Worm (Caenorhabditis elegans) whole organism, L2 larva: Measurements from ENCODE around the gene F42G4.5.

Experiments
- C34F6.9 ChIP-seq: fragments of 150-350 bp; optimal IDR thresholded peaks from 2 replicates; lab custom pipeline; 2014; ENCODE audit warnings: missing biosample characterization, missing genetic modification characterization
- F13H6.1 ChIP-seq: sonication (generic microtip); optimal IDR thresholded peaks from 2 replicates; lab custom pipeline; 2016; ENCODE audit warnings: missing genetic modification characterization, missing compliant biosample characterization
- R02D3.7 ChIP-seq: fragments of 150-350 bp; optimal IDR thresholded peaks from 2 replicates; lab custom pipeline; 2014; ENCODE audit warnings: missing biosample characterization, missing genetic modification characterization
- Y55F3AM.14 ChIP-seq: fragments of 200-800 bp; sonication (Bioruptor generic); optimal IDR thresholded peaks from 2 replicates; lab custom pipeline; 2018; ENCODE audit warnings: mild to moderate bottlenecking, missing genetic modification characterization, missing compliant biosample characterization
- alr-1 ChIP-seq: fragments of 150-350 bp; optimal IDR thresholded peaks from 2 replicates; lab custom pipeline; 2014; ENCODE audit warnings: missing biosample characterization, missing genetic modification characterization
- aly-2 ChIP-seq: fragments of 150-350 bp; optimal IDR thresholded peaks from 2 replicates; lab custom pipeline; 2014; ENCODE audit warnings: missing biosample characterization, missing genetic modification characterization
- ama-1 ChIP-seq: fragments of 150-350 bp; optimal IDR thresholded peaks from 2 replicates; lab custom pipeline; 2018; ENCODE audit warnings: inconsistent platforms
- blmp-1 ChIP-seq: sonication (generic microtip); optimal IDR thresholded peaks from 2 replicates; lab custom pipeline; 2017; ENCODE audit warnings: missing genetic modification characterization, mild to moderate bottlenecking, missing compliant biosample characterization, antibody characterized with exemption, moderate library complexity; ENCODE audit not compliant: insufficient read depth
- crh-2 ChIP-seq: sonication (generic microtip); optimal IDR thresholded peaks from 2 replicates; lab custom pipeline; 2017; ENCODE audit warnings: missing biosample characterization, missing genetic modification characterization
- dmd-4 ChIP-seq: sonication (generic microtip); optimal IDR thresholded peaks from 2 replicates; lab custom pipeline; 2017; ENCODE audit warnings: missing biosample characterization, missing genetic modification characterization
- elt-1 ChIP-seq: fragments of 150-350 bp; optimal IDR thresholded peaks from 2 replicates; lab custom pipeline; 2014; ENCODE audit warnings: missing biosample characterization, missing genetic modification characterization
- elt-3 ChIP-seq: sonication (generic microtip); optimal IDR thresholded peaks from 2 replicates; lab custom pipeline; 2017; ENCODE audit warnings: missing biosample characterization, missing genetic modification characterization
- lin-13 ChIP-seq: fragments of 150-350 bp; optimal IDR thresholded peaks from 2 replicates; lab custom pipeline; 2014; ENCODE audit warnings: missing biosample characterization, missing genetic modification reagents, missing genetic modification characterization
- mbf-1 ChIP-seq: sonication (generic microtip); optimal IDR thresholded peaks from 2 replicates; lab custom pipeline; 2017; ENCODE audit warnings: missing biosample characterization, missing genetic modification characterization
- mdl-1 ChIP-seq, 2 experiments: fragments of 150-350 bp in 1 of 2; sonication (generic microtip) in 1 of 2; optimal IDR thresholded peaks; 2 replicates each; lab custom pipeline; 2017; ENCODE audit warnings: missing biosample characterization in 2 of 2, missing genetic modification characterization in 2 of 2
- nhr-10 ChIP-seq: sonication (generic microtip); optimal IDR thresholded peaks from 2 replicates; lab custom pipeline; 2017; ENCODE audit warnings: missing biosample characterization, missing genetic modification characterization
- nhr-11 ChIP-seq: fragments of 150-350 bp; optimal IDR thresholded peaks from 2 replicates; lab custom pipeline; 2014; ENCODE audit warnings: missing biosample characterization, missing genetic modification characterization
- nhr-237 ChIP-seq: fragments of 150-350 bp; optimal IDR thresholded peaks from 2 replicates; lab custom pipeline; 2014; ENCODE audit warnings: missing biosample characterization, missing genetic modification characterization
- nhr-25 ChIP-seq: fragments of 150-350 bp; sonication (generic microtip); optimal IDR thresholded peaks from 3 replicates; lab custom pipeline; 2014; ENCODE audit warnings: missing biosample characterization, missing genetic modification characterization
- nhr-6 ChIP-seq: fragments of 150-350 bp; optimal IDR thresholded peaks from 2 replicates; lab custom pipeline; 2014; ENCODE audit warnings: missing biosample characterization, missing genetic modification characterization
- nhr-77 ChIP-seq: fragments of 150-350 bp; optimal IDR thresholded peaks from 2 replicates; lab custom pipeline; 2014; ENCODE audit warnings: missing biosample characterization, missing genetic modification characterization
- peb-1 ChIP-seq: fragments of 150-350 bp; optimal IDR thresholded peaks from 2 replicates; lab custom pipeline; 2014; ENCODE audit warnings: missing biosample characterization, missing genetic modification characterization
- skn-1 ChIP-seq: sonication (generic microtip); optimal IDR thresholded peaks from 2 replicates; lab custom pipeline; 2017; ENCODE audit warnings: missing biosample characterization, missing genetic modification characterization
- sma-3 ChIP-seq: sonication (generic microtip); optimal IDR thresholded peaks from 2 replicates; lab custom pipeline; 2016; ENCODE audit warnings: missing genetic modification reagents, missing genetic modification characterization, missing compliant biosample characterization
- sma-9 ChIP-seq, 2 experiments: fragments of 150-350 bp in 1 of 2; sonication (generic microtip) in 1 of 2; optimal IDR thresholded peaks; 2 replicates each; lab custom pipeline; 2014 to 2016; ENCODE audit warnings: missing genetic modification characterization in 2 of 2, mild to moderate bottlenecking in 1 of 2, missing biosample characterization in 1 of 2, missing compliant biosample characterization in 1 of 2, missing genetic modification reagents in 1 of 2, moderate library complexity in 1 of 2
- snpc-4 ChIP-seq: fragments of 150-350 bp; optimal IDR thresholded peaks from 2 replicates; lab custom pipeline; 2014; ENCODE audit warnings: missing biosample characterization, missing genetic modification characterization
- unc-39 ChIP-seq: fragments of 150-350 bp; optimal IDR thresholded peaks from 2 replicates; lab custom pipeline; 2014; ENCODE audit warnings: missing biosample characterization, missing genetic modification characterization
- unc-55 ChIP-seq: fragments of 150-350 bp; sonication (generic microtip); optimal IDR thresholded peaks from 3 replicates; lab custom pipeline; 2014; ENCODE audit warnings: missing biosample characterization, missing genetic modification reagents, missing genetic modification characterization
- zag-1 ChIP-seq: fragments of 150-350 bp; optimal IDR thresholded peaks from 2 replicates; lab custom pipeline; 2014; ENCODE audit warnings: missing biosample characterization, missing genetic modification characterization
- ztf-11 ChIP-seq: sonication (generic microtip); optimal IDR thresholded peaks from 2 replicates; lab custom pipeline; 2017; ENCODE audit warnings: missing biosample characterization, missing genetic modification characterization
- ztf-4 ChIP-seq: fragments of 150-350 bp; optimal IDR thresholded peaks from 2 replicates; lab custom pipeline; 2014; ENCODE audit warnings: missing biosample characterization, missing genetic modification characterization

The F42G4.5 gene

ce11 chrII:13085951-13086350 is 12.7 kb downstream of the F42G4.5 start:
- no peak for TF ChIP-seq zag-1 (tag; lab: Kevin White, UChicago)

ce11 chrII:13091123-13091522 is 17.8 kb downstream of the F42G4.5 start, which contains the start of gene Y81G3A.4:
Gene Y81G3A.4, plus strand, starts transcription at chrII:13091423.
- TF ChIP-seq snpc-4 (tag; lab: Kevin White, UChicago) (no peak), mdl-1 (tag; optimal IDR thresholded peaks at IDR 0.05; lab: Kevin White, UChicago) (no peak), dmd-4 (tag; lab: Kevin White, UChicago) (no peak), zag-1 (tag; lab: Kevin White, UChicago) (no peak), elt-1 (no peak), nhr-237 (tag; lab: Kevin White, UChicago) (no peak), nhr-25 (tag; lab: Kevin White, UChicago) (no peak), peb-1 (tag; lab: Kevin White, UChicago) (no peak), lin-13 (GFP tag; lab: Kevin White, UChicago) (no peak), nhr-6 (tag; lab: Kevin White, UChicago) (no peak), blmp-1 (no peak)

- TF ChIP-seq unc-55 (GFP tag; lab: Kevin White, UChicago) (no peak), ztf-11 (tag; lab: Kevin White, UChicago) (no peak), unc-39 (tag; lab: Kevin White, UChicago) (no peak), F13H6.1 (tag; lab: Kevin White, UChicago) (no peak), nhr-11 (tag; lab: Kevin White, UChicago) (no peak)
These were observed 18.6 kb downstream of the F42G4.5 start for ce11 chrII:13091857-13092256.

- TF ChIP-seq mbf-1 (tag; lab: Kevin White, UChicago), result no peak
- no peak for TF ChIP-seq nhr-10 (tag; lab: Kevin White, UChicago)
- TF ChIP-seq snpc-4 (tag; lab: Kevin White, UChicago), result no peak
- TF ChIP-seq ztf-4 (tag; lab: Kevin White, UChicago), result no peak
- TF ChIP-seq elt-3 (tag; lab: Kevin White, UChicago), result no peak
- no peak for TF ChIP-seq nhr-25 (tag; lab: Kevin White, UChicago)
- no peak for TF ChIP-seq ztf-11 (tag; lab: Kevin White, UChicago)
- no peak for TF ChIP-seq nhr-77
- no peak for TF ChIP-seq unc-39 (tag; lab: Kevin White, UChicago)
These were observed 23.1 kb downstream of the F42G4.5 start for ce11 chrII:13096345-13096744.

DNA sequence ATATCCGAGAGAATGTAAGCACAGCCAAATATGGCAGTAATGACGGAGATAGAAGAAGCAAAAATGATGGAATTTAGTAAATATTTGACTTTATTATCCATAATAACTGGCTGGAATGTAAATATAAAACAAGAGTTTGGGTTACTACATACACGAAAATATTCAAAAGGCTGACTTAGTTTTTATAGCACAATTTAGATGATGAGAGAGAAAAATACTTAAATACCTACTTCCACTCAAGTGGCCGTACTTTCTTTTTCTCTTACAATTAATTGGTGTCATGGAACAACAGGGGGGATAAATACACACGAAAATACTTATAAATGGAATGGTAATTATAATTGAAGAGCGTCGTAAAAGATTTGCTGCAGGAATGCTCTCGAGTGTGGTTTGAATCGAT is 24.9 kb downstream of the F42G4.5 start, which contains the start of gene col-86:
Gene col-86 (minus strand): TSS at position 101 of the 400 bp plus-strand sequence.
- no peak for TF ChIP-seq nhr-11 (tag; lab: Kevin White, UChicago)
- no peak for TF ChIP-seq nhr-25 (tag; lab: Kevin White, UChicago)
- TF ChIP-seq aly-2 (tag; lab: Kevin White, UChicago), result no peak
- no peak for TF ChIP-seq crh-2
- no peak for TF ChIP-seq ama-1
- TF ChIP-seq sma-9 (GFP tag; optimal IDR thresholded peaks at IDR 0.05; lab: Kevin White, UChicago), result no peak
- TF ChIP-seq sma-9 (tag; optimal IDR thresholded peaks at IDR 0.05; lab: Kevin White, UChicago), result no peak
- no peak for TF ChIP-seq alr-1
- no peak for TF ChIP-seq sma-3 (GFP tag; lab: Kevin White, UChicago)
- TF ChIP-seq nhr-237 (tag; lab: Kevin White, UChicago), result no peak
- no peak for TF ChIP-seq skn-1 (tag; lab: Kevin White, UChicago)

DNA sequence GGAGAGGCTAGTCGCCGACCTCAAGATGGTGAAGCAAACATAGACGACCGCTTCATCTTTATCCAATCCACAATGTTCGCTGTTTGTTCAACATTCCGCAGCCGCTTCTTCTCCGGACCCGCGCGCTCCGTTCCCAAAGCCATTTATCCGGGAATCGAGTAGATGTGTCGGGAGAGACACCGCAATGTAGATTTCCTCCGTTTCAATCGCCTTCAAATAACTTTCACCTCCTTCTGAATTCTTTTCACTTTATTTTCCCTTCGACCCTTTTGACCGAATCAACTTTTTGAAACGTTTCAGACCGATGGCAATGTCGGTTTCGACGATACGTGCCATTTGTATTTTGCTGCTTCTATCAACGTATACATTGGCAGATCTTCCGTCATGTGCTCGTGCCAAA is 34.4 kb downstream of the F42G4.5 start, which contains the start of gene pqn-32:
Gene pqn-32 (plus strand): TSS at position 301 of the 400 bp plus-strand sequence.
- TF ChIP-seq peb-1 (tag; lab: Kevin White, UChicago), result no peak
- no peak for TF ChIP-seq crh-2
- no peak for TF ChIP-seq nhr-25 (tag; lab: Kevin White, UChicago)
- no peak for TF ChIP-seq Y55F3AM.14 (GFP tag; lab: Kevin White, UChicago)
- no peak for TF ChIP-seq snpc-4 (tag; lab: Kevin White, UChicago)
- no peak for TF ChIP-seq dmd-4 (tag; lab: Kevin White, UChicago)
- TF ChIP-seq elt-3 (tag; lab: Kevin White, UChicago), result no peak
- TF ChIP-seq mbf-1 (tag; lab: Kevin White, UChicago), result no peak
- no peak for TF ChIP-seq C34F6.9 (tag; lab: Kevin White, UChicago)
- TF ChIP-seq mdl-1 (tag; optimal IDR thresholded peaks at IDR 0.05; lab: Kevin White, UChicago), result no peak
- TF ChIP-seq lin-13 (GFP tag; lab: Kevin White, UChicago), result no peak
- TF ChIP-seq R02D3.7 (tag; lab: Kevin White, UChicago), result no peak
